Fruit fly (Drosophila melanogaster): ENCODE results near the gene CG42446.

CG42446 gene

DNA sequence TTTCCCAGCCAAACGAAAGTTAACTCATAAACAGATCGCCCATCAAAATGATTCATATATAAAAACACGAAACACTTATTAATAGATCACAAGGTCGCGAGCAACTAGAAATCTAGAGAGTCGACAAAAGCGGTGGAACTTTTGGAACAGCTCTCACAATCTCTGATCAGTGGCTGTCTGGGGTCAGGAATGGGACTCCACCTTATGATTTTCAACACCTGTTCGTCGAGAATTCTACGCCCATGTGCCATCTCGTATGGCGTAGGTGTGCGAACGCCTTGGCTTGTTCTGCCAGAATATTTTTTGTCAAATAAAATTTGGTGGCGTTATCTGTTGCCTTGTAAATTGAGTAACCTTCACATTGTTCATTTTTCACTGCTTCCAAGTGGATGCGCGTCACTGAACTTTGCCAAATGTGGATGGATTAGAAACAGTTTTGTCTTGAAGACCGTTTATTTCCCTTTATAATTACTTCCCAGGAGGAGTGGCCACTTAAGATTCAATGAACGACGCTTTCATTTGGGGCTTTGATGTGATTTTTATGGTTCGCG is 4.4 kb downstream of the CG42446 start (continued):
- no peak for TF ChIP-seq CG6175 (GFP tag; IDR thresholded peaks at IDR 0.05)
- TF ChIP-seq Lpt (GFP tag; optimal IDR thresholded peaks at IDR 0.05), result no peak
- no peak for TF ChIP-seq CG3995 (GFP tag; optimal IDR thresholded peaks at IDR 0.05)
- peak; percentile 77; the same call in 1 of the 2 replicates for TF ChIP-seq rib (GFP tag; IDR thresholded peaks at IDR 0.05)
- TF ChIP-seq NK7.1 (GFP tag; optimal IDR thresholded peaks at IDR 0.05), result no peak
- no peak for TF ChIP-seq CG18476 (GFP tag; optimal IDR thresholded peaks at IDR 0.05)
- TF ChIP-seq CG15269 (tag; optimal IDR thresholded peaks at IDR 0.05), result peak; percentile 54
- TF ChIP-seq CG8765 (GFP tag; IDR thresholded peaks at IDR 0.05), result no peak
- peak; percentile 67 for TF ChIP-seq Taf1 (GFP tag; IDR thresholded peaks at IDR 0.05)
- no peak for TF ChIP-seq CG17186 (GFP tag; optimal IDR thresholded peaks at IDR 0.05)
- TF ChIP-seq CG17802 (tag; optimal IDR thresholded peaks at IDR 0.05), result no peak
- TF ChIP-seq unc-4 (GFP tag; IDR thresholded peaks at IDR 0.05; ENCODE audit: partially characterized antibody), result no peak
- no peak for TF ChIP-seq Bgb (GFP tag; IDR thresholded peaks at IDR 0.05; ENCODE audit: partially characterized antibody)
- TF ChIP-seq CG18764 (GFP tag; optimal IDR thresholded peaks at IDR 0.05), result no peak
- no peak for TF ChIP-seq CG4730 (GFP tag; IDR thresholded peaks at IDR 0.05)
- TF ChIP-seq Ravus (GFP tag; IDR thresholded peaks at IDR 0.05), result no peak
- TF ChIP-seq CG7987 (GFP tag; optimal IDR thresholded peaks at IDR 0.05), result peak; percentile 28
- no peak for TF ChIP-seq emc (GFP tag; optimal IDR thresholded peaks at IDR 0.05)
- TF ChIP-seq bigmax (GFP tag; optimal IDR thresholded peaks at IDR 0.05), result no peak
- TF ChIP-seq Atf-2 (GFP tag; optimal IDR thresholded peaks at IDR 0.05), result no peak
- no peak for TF ChIP-seq lov (optimal IDR thresholded peaks at IDR 0.05)
- TF ChIP-seq lov (GFP tag; IDR thresholded peaks at IDR 0.05), result 0 out of 3 replicates have a peak, but pooled peaks have one; percentile 17
- no peak for TF ChIP-seq esg (GFP tag; conservative IDR thresholded peaks at IDR 0.05)
- no peak for TF ChIP-seq CG10274 (GFP tag; optimal IDR thresholded peaks at IDR 0.05)
- no peak for TF ChIP-seq gt (GFP tag; IDR thresholded peaks at IDR 0.05)
- 0 out of 2 replicates have a peak, but pooled peaks have one; percentile 13 for TF ChIP-seq seq (GFP tag; IDR thresholded peaks at IDR 0.05)
- no peak for TF ChIP-seq CG16813 (GFP tag; IDR thresholded peaks at IDR 0.05; ENCODE audit: partially characterized antibody)
- no peak for TF ChIP-seq CG17612 (GFP tag; IDR thresholded peaks at IDR 0.05)
- TF ChIP-seq phol (tag; optimal IDR thresholded peaks at IDR 0.05), result no peak
- TF ChIP-seq Hr78 (GFP tag; optimal IDR thresholded peaks at IDR 0.05), result peak in 1 of 2 experiments; percentile 5
- no peak for TF ChIP-seq sna (GFP tag; IDR thresholded peaks at IDR 0.05; ENCODE audit: partially characterized antibody)
- no peak for TF ChIP-seq CG6254 (GFP tag; optimal IDR thresholded peaks at IDR 0.05)
- TF ChIP-seq CG14860 (GFP tag; IDR thresholded peaks at IDR 0.05; ENCODE audit: partially characterized antibody), result no peak
- no peak for TF ChIP-seq NC2β (GFP tag; optimal IDR thresholded peaks at IDR 0.05)
- no peak for TF ChIP-seq Chrac-16 (GFP tag; optimal IDR thresholded peaks at IDR 0.05)
- TF ChIP-seq ap (GFP tag; IDR thresholded peaks at IDR 0.05), result no peak
- no peak for TF ChIP-seq crol (GFP tag; IDR thresholded peaks at IDR 0.05)
- TF ChIP-seq Fer3 (tag; optimal IDR thresholded peaks at IDR 0.05), result peak; percentile 62
- peak; percentile 31; the same call in 1 of the 2 replicates for TF ChIP-seq lmd (GFP tag; IDR thresholded peaks at IDR 0.05)
- peak; percentile 10 for TF ChIP-seq BtbVII (GFP tag; optimal IDR thresholded peaks at IDR 0.05)
- no peak for TF ChIP-seq hbn (GFP tag; IDR thresholded peaks at IDR 0.05; ENCODE audit: partially characterized antibody)
- no peak for TF ChIP-seq CG17829 (tag; optimal IDR thresholded peaks at IDR 0.05)
- TF ChIP-seq BEAF-32 (GFP tag; optimal IDR thresholded peaks at IDR 0.05), result no peak
- no peak for TF ChIP-seq CG6683 (GFP tag; optimal IDR thresholded peaks at IDR 0.05)
- TF ChIP-seq tll (GFP tag; optimal IDR thresholded peaks at IDR 0.05), result no peak
- peak; percentile 65 for TF ChIP-seq HmgZ (tag; optimal IDR thresholded peaks at IDR 0.05)
- TF ChIP-seq fru (optimal IDR thresholded peaks at IDR 0.05), result no peak
- no peak for TF ChIP-seq CG11560 (tag; IDR thresholded peaks at IDR 0.05)
- TF ChIP-seq ase (GFP tag; IDR thresholded peaks at IDR 0.05), result no peak
- 0 out of 2 replicates have a peak, but pooled peaks have one; percentile 21 for TF ChIP-seq Xrp1 (GFP tag; IDR thresholded peaks at IDR 0.05)
- peak; percentile 33 for TF ChIP-seq jumu (GFP tag; optimal IDR thresholded peaks at IDR 0.05)
